Worm (Caenorhabditis elegans): ENCODE measurements around the gene Y39B6A.29.

DNA sequence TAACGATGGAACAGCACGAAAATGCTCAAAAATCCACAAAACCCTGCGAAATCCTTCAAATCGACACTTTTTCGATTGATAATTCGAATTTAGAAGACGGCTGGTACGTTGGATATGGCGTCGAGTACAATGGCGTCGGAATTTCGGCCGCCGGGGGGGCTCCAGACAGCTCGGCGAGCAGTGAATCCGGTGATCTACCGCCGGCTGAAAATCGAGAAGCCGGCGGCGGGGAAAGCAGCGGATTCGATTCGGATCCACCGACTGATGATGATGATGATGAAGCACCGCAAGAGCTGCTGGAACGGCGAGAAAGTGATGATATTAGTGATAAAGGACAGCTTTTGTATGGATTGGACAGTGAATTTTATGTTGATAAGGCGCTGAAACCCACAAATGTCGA is 33.6 kb downstream of the Y39B6A.29 start:
- TF ChIP-seq ceh-16 (tag; optimal IDR thresholded peaks at IDR 0.05) (no peak), aly-2 (tag; optimal IDR thresholded peaks at IDR 0.05) (no peak), ama-1 (optimal IDR thresholded peaks at IDR 0.05) (no peak), nhr-237 (tag; optimal IDR thresholded peaks at IDR 0.05) (no peak), ZK546.5 (tag; optimal IDR thresholded peaks at IDR 0.05) (no peak), nhr-12 (tag; optimal IDR thresholded peaks at IDR 0.05) (no peak), Y55F3AM.14 (GFP tag; optimal IDR thresholded peaks at IDR 0.05) (no peak), egl-27 (tag; optimal IDR thresholded peaks at IDR 0.05) (no peak), R02D3.7 (tag; optimal IDR thresholded peaks at IDR 0.05) (no peak)

Measured in whole organism, L2 larva.